Worm (Caenorhabditis elegans): ENCODE measurements around the gene E02A10.4.

E02A10.4 gene

ce11 chrV:12599510-12600242 is 31.9 kb upstream of the E02A10.4 start, which contains the start of gene C14C10.5:
Gene C14C10.5, plus strand, starts transcription at chrV:12600192.
- TF ChIP-seq che-1 (tag; optimal IDR thresholded peaks at IDR 0.05) (no peak), unc-42 (tag; optimal IDR thresholded peaks at IDR 0.05) (no peak), ref-2 (tag; optimal IDR thresholded peaks at IDR 0.05) (no peak), ceh-9 (tag; optimal IDR thresholded peaks at IDR 0.05) (no peak), ceh-34 (tag; optimal IDR thresholded peaks at IDR 0.05) (no peak), C08G9.2 (tag; optimal IDR thresholded peaks at IDR 0.05) (no peak), zip-5 (tag; optimal IDR thresholded peaks at IDR 0.05) (no peak), tbx-7 (tag; optimal IDR thresholded peaks at IDR 0.05) (no peak), lin-11 (tag; optimal IDR thresholded peaks at IDR 0.05) (no peak), ceh-2 (tag; optimal IDR thresholded peaks at IDR 0.05) (no peak), ceh-6 (GFP tag; optimal IDR thresholded peaks at IDR 0.05) (no peak), madf-2 (tag; optimal IDR thresholded peaks at IDR 0.05) (no peak), K02D7.2 (tag; optimal IDR thresholded peaks at IDR 0.05) (no peak), C38D4.7 (GFP tag; optimal IDR thresholded peaks at IDR 0.05) (no peak), lim-6 (tag; optimal IDR thresholded peaks at IDR 0.05) (no peak), ztf-16 (tag; optimal IDR thresholded peaks at IDR 0.05) (no peak), fax-1 (tag; optimal IDR thresholded peaks at IDR 0.05) (no peak), mec-3 (tag; optimal IDR thresholded peaks at IDR 0.05; ENCODE audit: borderline replicate concordance) (no peak), F13H6.1 (tag; optimal IDR thresholded peaks at IDR 0.05) (no peak), ceh-14 (tag; optimal IDR thresholded peaks at IDR 0.05) (no peak)

- TF ChIP-seq unc-86 (tag; optimal IDR thresholded peaks at IDR 0.05) (no peak), ceh-22 (tag; optimal IDR thresholded peaks at IDR 0.05) (no peak)
Observed at ce11 chrV:12599110-12599509, 31.4 kb upstream of the E02A10.4 start, which contains the start of the genes C14C10.10 and ril-2. Gene C14C10.10, minus strand, starts transcription at chrV:12599128. Gene ril-2, minus strand, starts transcription at chrV:12599157.

ce11 chrV:12596795-12597194 is 29.0 kb upstream of the E02A10.4 start:
- TF ChIP-seq lim-6 (tag; optimal IDR thresholded peaks at IDR 0.05), result no peak
- peak; percentile 31 for TF ChIP-seq hlh-8 (tag; optimal IDR thresholded peaks at IDR 0.05)
- TF ChIP-seq ceh-9 (tag; optimal IDR thresholded peaks at IDR 0.05), result no peak
- peak; percentile 40 for TF ChIP-seq K02D7.2 (tag; optimal IDR thresholded peaks at IDR 0.05)
- no peak for TF ChIP-seq ama-1 (optimal IDR thresholded peaks at IDR 0.05)
- TF ChIP-seq hlh-15 (tag; optimal IDR thresholded peaks at IDR 0.05), result peak; percentile 33
- peak; percentile 48 for TF ChIP-seq zip-5 (tag; optimal IDR thresholded peaks at IDR 0.05)
- peak; percentile 63 for TF ChIP-seq syd-9 (tag; optimal IDR thresholded peaks at IDR 0.05)
- TF ChIP-seq T23F11.4 (GFP tag; optimal IDR thresholded peaks at IDR 0.05), result no peak
- peak; percentile 40 for TF ChIP-seq Y22D7AL.16 (tag; optimal IDR thresholded peaks at IDR 0.05)
- TF ChIP-seq gmeb-2 (tag; optimal IDR thresholded peaks at IDR 0.05), result peak; percentile 64
- TF ChIP-seq unc-55 (GFP tag; optimal IDR thresholded peaks at IDR 0.05), result no peak
- peak; percentile 68 for TF ChIP-seq ceh-14 (tag; optimal IDR thresholded peaks at IDR 0.05)
- peak; percentile 66 for TF ChIP-seq che-1 (tag; optimal IDR thresholded peaks at IDR 0.05)
- peak; percentile 23 for TF ChIP-seq npax-4 (tag; optimal IDR thresholded peaks at IDR 0.05)
- TF ChIP-seq F13H6.1 (tag; optimal IDR thresholded peaks at IDR 0.05), result peak; percentile 29
- TF ChIP-seq pat-9 (tag; optimal IDR thresholded peaks at IDR 0.05), result peak; percentile 42
- TF ChIP-seq ceh-48 (tag; optimal IDR thresholded peaks at IDR 0.05), result peak; percentile 66
- TF ChIP-seq tbx-7 (tag; optimal IDR thresholded peaks at IDR 0.05), result peak; percentile 38
- no peak for TF ChIP-seq dmd-4 (tag; optimal IDR thresholded peaks at IDR 0.05; ENCODE audit: borderline replicate concordance)
- peak; percentile 28 for TF ChIP-seq sdc-2 (tag; optimal IDR thresholded peaks at IDR 0.05)
- peak; percentile 63 for TF ChIP-seq ceh-6 (GFP tag; optimal IDR thresholded peaks at IDR 0.05)
- peak; percentile 64 for TF ChIP-seq rnt-1 (tag; optimal IDR thresholded peaks at IDR 0.05)
- TF ChIP-seq ceh-2 (tag; optimal IDR thresholded peaks at IDR 0.05), result peak; percentile 72
- TF ChIP-seq ceh-18 (tag; optimal IDR thresholded peaks at IDR 0.05), result peak; percentile 56
- no peak for TF ChIP-seq ceh-22 (tag; optimal IDR thresholded peaks at IDR 0.05)
- TF ChIP-seq ref-2 (tag; optimal IDR thresholded peaks at IDR 0.05), result peak; percentile 70
- no peak for TF ChIP-seq pag-3 (tag; optimal IDR thresholded peaks at IDR 0.05; ENCODE audit: borderline replicate concordance)
- TF ChIP-seq hlh-6 (tag; optimal IDR thresholded peaks at IDR 0.05), result peak; percentile 82
- TF ChIP-seq C08G9.2 (tag; optimal IDR thresholded peaks at IDR 0.05), result peak; percentile 67
- TF ChIP-seq nhr-11 (tag; optimal IDR thresholded peaks at IDR 0.05), result no peak
- TF ChIP-seq elt-2 (tag; optimal IDR thresholded peaks at IDR 0.05), result peak; percentile 89
- peak; percentile 78 for TF ChIP-seq ceh-34 (tag; optimal IDR thresholded peaks at IDR 0.05)
- peak; percentile 55 for TF ChIP-seq tbx-2 (tag; optimal IDR thresholded peaks at IDR 0.05)
- TF ChIP-seq pha-2 (tag; optimal IDR thresholded peaks at IDR 0.05), result peak; percentile 72
- peak; percentile 35 for TF ChIP-seq C38D4.7 (GFP tag; optimal IDR thresholded peaks at IDR 0.05)
- TF ChIP-seq fax-1 (tag; optimal IDR thresholded peaks at IDR 0.05), result peak; percentile 46
- peak; percentile 52 for TF ChIP-seq dve-1 (tag; optimal IDR thresholded peaks at IDR 0.05)
- no peak for TF ChIP-seq pax-1 (tag; optimal IDR thresholded peaks at IDR 0.05)
- peak; percentile 53 for TF ChIP-seq fkh-6 (tag; optimal IDR thresholded peaks at IDR 0.05)
